Worm (Caenorhabditis elegans): ENCODE results near the gene dss-1.

The dss-1 gene

DNA sequence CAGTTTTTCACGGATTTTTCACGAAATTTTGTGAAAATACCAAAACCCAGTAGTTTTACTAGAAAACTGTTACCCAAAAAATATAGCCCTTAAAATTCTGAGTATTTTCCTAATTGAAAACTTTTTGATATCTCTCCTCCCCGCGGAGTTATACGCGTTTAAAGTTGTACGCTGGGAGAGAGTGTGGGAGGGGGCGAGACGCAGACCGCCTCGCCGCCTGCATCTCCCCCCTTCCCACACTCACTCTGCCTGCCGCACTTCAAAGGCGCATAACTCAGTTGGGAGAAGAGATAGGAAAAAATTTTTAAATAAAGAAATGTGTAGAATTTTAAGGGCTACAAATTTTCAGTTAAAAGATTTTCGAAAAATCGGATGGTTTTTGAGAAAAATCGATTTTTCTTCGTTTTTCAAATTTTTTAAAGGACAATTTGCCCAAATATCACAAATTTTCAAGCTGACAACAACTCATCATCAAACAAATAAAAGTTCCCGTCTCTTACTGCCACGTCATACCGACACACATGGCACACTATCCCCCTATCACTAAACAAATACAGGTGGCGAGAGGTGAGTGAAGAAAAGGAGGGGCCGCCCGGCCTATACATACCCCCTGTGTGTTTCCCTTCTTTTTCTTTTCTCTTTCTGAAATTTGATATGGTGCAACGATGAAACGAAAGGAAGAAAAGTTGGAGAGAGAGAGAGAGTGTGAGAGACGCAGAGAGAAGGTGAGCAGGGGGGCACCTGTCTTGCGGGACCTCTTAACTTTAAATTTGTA lies 27.4 kb upstream of the dss-1 start:
- peak; percentile 4 for TF ChIP-seq nhr-237 (tag; optimal IDR thresholded peaks at IDR 0.05)
- peak; percentile 55 for TF ChIP-seq hlh-1 (tag; optimal IDR thresholded peaks at IDR 0.05)
- TF ChIP-seq elt-1 (tag; optimal IDR thresholded peaks at IDR 0.05; ENCODE audit: borderline replicate concordance, insufficient read depth), result no peak
- peak; percentile 0 for TF ChIP-seq lin-13 (tag; optimal IDR thresholded peaks at IDR 0.05)
- no peak for TF ChIP-seq ztf-11 (tag; optimal IDR thresholded peaks at IDR 0.05)
- peak; percentile 26 for TF ChIP-seq unc-120 (tag; optimal IDR thresholded peaks at IDR 0.05; ENCODE audit: poor library complexity, severe bottlenecking)
- TF ChIP-seq bed-3 (GFP tag; optimal IDR thresholded peaks at IDR 0.05), result no peak
- no peak for TF ChIP-seq sptf-1 (tag; optimal IDR thresholded peaks at IDR 0.05)

DNA sequence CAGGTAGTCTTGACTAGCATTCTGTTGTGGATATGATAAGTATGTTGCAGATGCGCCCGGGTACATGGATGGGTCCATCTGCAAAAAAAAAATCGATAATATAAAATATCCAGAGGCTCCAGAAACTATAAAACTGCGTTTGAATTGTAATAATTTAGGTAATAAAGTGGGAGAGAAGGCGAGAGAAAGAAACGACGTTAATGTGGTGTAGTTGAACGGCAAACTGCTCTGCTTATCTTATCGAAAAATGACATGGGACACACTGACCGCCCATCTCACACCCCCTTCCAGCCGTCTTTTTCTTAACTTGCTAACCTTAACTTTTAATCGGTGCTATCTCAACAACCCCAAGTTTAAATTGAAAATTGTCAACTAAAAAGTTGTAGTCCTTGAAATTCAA lies 25.9 kb upstream of the dss-1 start:
- no peak for TF ChIP-seq unc-120 (tag; optimal IDR thresholded peaks at IDR 0.05; ENCODE audit: poor library complexity, severe bottlenecking)
- TF ChIP-seq unc-62 (GFP tag; optimal IDR thresholded peaks at IDR 0.05), result no peak
- no peak for TF ChIP-seq tbx-8 (GFP tag; optimal IDR thresholded peaks at IDR 0.05)
- no peak for TF ChIP-seq elt-1 (tag; optimal IDR thresholded peaks at IDR 0.05; ENCODE audit: borderline replicate concordance, insufficient read depth)
- no peak for TF ChIP-seq drap-1 (GFP tag; optimal IDR thresholded peaks at IDR 0.05)
- no peak for TF ChIP-seq hlh-1 (tag; optimal IDR thresholded peaks at IDR 0.05)
- TF ChIP-seq M03D4.4 (tag; optimal IDR thresholded peaks at IDR 0.05), result no peak
- no peak for TF ChIP-seq nhr-12 (tag; optimal IDR thresholded peaks at IDR 0.05)
- no peak for TF ChIP-seq ceh-83 (GFP tag; optimal IDR thresholded peaks at IDR 0.05)
- no peak for TF ChIP-seq nhr-28 (tag; optimal IDR thresholded peaks at IDR 0.05)
- TF ChIP-seq sem-2 (GFP tag; optimal IDR thresholded peaks at IDR 0.05), result no peak

DNA sequence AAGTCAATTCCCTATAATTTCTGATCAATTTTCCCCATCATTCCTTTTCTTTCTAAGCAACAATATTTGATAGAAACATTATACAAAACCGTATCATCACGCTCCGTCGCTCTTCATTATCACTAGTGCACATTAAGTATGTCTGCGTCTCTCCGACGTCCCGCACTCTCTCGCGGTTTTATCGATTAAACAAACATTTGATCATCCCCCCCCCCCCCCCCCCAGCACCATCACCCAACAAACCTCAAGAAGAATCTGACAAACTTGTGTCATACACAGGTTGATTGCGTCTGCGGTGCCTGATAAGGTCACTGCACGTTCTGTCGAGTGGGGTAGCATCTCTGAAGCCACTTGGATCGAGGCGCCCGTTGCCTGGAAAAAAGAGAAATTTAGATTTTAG lies 23.9 kb upstream of the dss-1 start:
- TF ChIP-seq ceh-43 (GFP tag; optimal IDR thresholded peaks at IDR 0.05), result no peak
- no peak for TF ChIP-seq lin-32 (GFP tag; optimal IDR thresholded peaks at IDR 0.05)
- TF ChIP-seq tbx-8 (GFP tag; optimal IDR thresholded peaks at IDR 0.05), result no peak
- no peak for TF ChIP-seq lsy-2 (tag; optimal IDR thresholded peaks at IDR 0.05)

DNA sequence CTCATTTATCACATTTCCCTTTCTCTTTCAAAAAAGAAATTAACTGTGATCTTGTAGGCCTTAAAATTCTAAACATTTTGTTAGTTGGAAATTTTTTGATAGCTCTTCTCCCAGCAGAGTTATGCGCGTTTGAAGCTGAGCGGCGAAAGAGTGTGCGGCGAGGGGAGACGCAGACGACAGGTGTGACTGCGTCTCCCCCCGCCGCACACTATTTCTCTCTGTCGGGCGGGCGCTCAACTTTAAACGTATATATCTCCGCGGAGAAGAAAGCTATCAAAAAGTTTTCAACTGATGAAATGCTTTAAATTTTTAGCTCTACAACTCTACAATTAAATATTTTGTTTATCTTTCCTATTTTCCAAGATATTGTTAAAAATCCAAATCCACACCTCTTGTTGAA lies 22.9 kb upstream of the dss-1 start:
- TF ChIP-seq sem-2 (GFP tag; optimal IDR thresholded peaks at IDR 0.05) (no peak), hlh-1 (tag; optimal IDR thresholded peaks at IDR 0.05) (no peak), mls-2 (tag; optimal IDR thresholded peaks at IDR 0.05) (no peak), M03D4.4 (tag; optimal IDR thresholded peaks at IDR 0.05) (no peak), bed-3 (GFP tag; optimal IDR thresholded peaks at IDR 0.05) (no peak), zip-8 (tag; optimal IDR thresholded peaks at IDR 0.05) (no peak), nhr-237 (tag; optimal IDR thresholded peaks at IDR 0.05) (no peak), nhr-12 (tag; optimal IDR thresholded peaks at IDR 0.05) (no peak), ceh-43 (GFP tag; optimal IDR thresholded peaks at IDR 0.05) (no peak), mab-5 (tag; optimal IDR thresholded peaks at IDR 0.05) (no peak), lin-13 (tag; optimal IDR thresholded peaks at IDR 0.05) (no peak), sptf-1 (tag; optimal IDR thresholded peaks at IDR 0.05) (no peak), drap-1 (GFP tag; optimal IDR thresholded peaks at IDR 0.05) (no peak), flh-1 (GFP tag; optimal IDR thresholded peaks at IDR 0.05) (no peak), blmp-1 (tag; optimal IDR thresholded peaks at IDR 0.05) (no peak), ces-1 (GFP tag; optimal IDR thresholded peaks at IDR 0.05) (no peak), unc-39 (tag; optimal IDR thresholded peaks at IDR 0.05) (no peak), unc-120 (tag; optimal IDR thresholded peaks at IDR 0.05; ENCODE audit: poor library complexity, severe bottlenecking) (no peak)

DNA sequence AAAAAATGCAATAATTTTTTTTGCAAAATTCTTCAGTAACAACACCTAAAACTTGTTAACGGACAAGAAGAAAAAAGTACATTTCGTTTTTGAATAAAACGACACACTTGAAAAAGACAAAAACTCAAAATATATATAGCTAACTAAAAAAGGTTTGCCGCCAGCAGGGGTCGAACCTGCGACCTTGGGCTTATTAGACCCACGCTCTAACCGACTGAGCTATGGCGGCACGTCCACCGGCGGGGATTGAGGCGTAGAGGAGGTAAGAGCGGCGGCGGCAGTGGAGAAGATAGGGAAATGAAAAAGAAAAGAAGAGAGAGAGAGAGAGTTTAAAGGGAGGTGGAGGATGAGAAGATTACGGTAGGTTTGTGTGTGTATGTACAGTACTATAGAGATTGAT lies 22.1 kb upstream of the dss-1 start:
- TF ChIP-seq ceh-43 (GFP tag; optimal IDR thresholded peaks at IDR 0.05) (peak; percentile 55), flh-1 (GFP tag; optimal IDR thresholded peaks at IDR 0.05) (peak; percentile 8), unc-62 (GFP tag; optimal IDR thresholded peaks at IDR 0.05) (no peak), snpc-4 (tag; optimal IDR thresholded peaks at IDR 0.05) (no peak), cnd-1 (tag; optimal IDR thresholded peaks at IDR 0.05) (peak; percentile 70), drap-1 (GFP tag; optimal IDR thresholded peaks at IDR 0.05) (peak; percentile 28), sptf-1 (tag; optimal IDR thresholded peaks at IDR 0.05) (peak; percentile 73), lsy-2 (tag; optimal IDR thresholded peaks at IDR 0.05) (no peak), zip-8 (tag; optimal IDR thresholded peaks at IDR 0.05) (no peak), nhr-2 (tag; optimal IDR thresholded peaks at IDR 0.05) (no peak), unc-120 (tag; optimal IDR thresholded peaks at IDR 0.05; ENCODE audit: poor library complexity, severe bottlenecking) (peak; percentile 67), sem-2 (GFP tag; optimal IDR thresholded peaks at IDR 0.05) (peak; percentile 56), M03D4.4 (tag; optimal IDR thresholded peaks at IDR 0.05) (peak; percentile 65), mab-5 (tag; optimal IDR thresholded peaks at IDR 0.05) (no peak), tbx-8 (GFP tag; optimal IDR thresholded peaks at IDR 0.05) (no peak), bed-3 (GFP tag; optimal IDR thresholded peaks at IDR 0.05) (peak; percentile 18), ceh-83 (GFP tag; optimal IDR thresholded peaks at IDR 0.05) (peak; percentile 67), mls-2 (tag; optimal IDR thresholded peaks at IDR 0.05) (peak; percentile 28), ztf-11 (tag; optimal IDR thresholded peaks at IDR 0.05) (no peak), ham-2 (GFP tag; optimal IDR thresholded peaks at IDR 0.05) (peak; percentile 59)

Measured in whole organism, mixed stage, embryonic.